Fruit fly (Drosophila melanogaster) whole organism, pupa: Measurements from ENCODE around the gene CG13982.

Experiments
- CG10348 ChIP-seq: fragments of 200-800 bp; sonication (Bioruptor generic); IDR thresholded peaks from 2 replicates; pipeline ENCODE4 v1.3.6; 2022; ENCODE audit warnings: missing biosample characterization, missing genetic modification characterization
- CG12605 ChIP-seq: fragments of 200-800 bp; sonication (Bioruptor generic); IDR thresholded peaks from 2 replicates; pipeline ENCODE4 v1.3.6; 2022; ENCODE audit warnings: missing biosample characterization, missing genetic modification characterization
- CG13204 ChIP-seq: fragments of 200-800 bp; sonication (Bioruptor generic); optimal IDR thresholded peaks from 2 replicates; lab custom pipeline; 2018; ENCODE audit warnings: missing biosample characterization, mild to moderate bottlenecking, missing genetic modification characterization, moderate library complexity
- CG14655 ChIP-seq: fragments of 200-800 bp; sonication (Bioruptor generic); optimal IDR thresholded peaks from 3 replicates; lab custom pipeline; 2017; ENCODE audit warnings: mild to moderate bottlenecking, missing biosample characterization, missing genetic modification reagents, missing genetic modification characterization
- CG15710 ChIP-seq: fragments of 200-800 bp; sonication (Bioruptor generic); optimal IDR thresholded peaks from 2 replicates; lab custom pipeline; 2018; ENCODE audit warnings: missing biosample characterization, mild to moderate bottlenecking, missing genetic modification characterization, moderate library complexity
- CG17806 ChIP-seq: fragments of 200-800 bp; sonication (Bioruptor generic); optimal IDR thresholded peaks from 2 replicates; lab custom pipeline; 2018; ENCODE audit warnings: missing biosample characterization, mild to moderate bottlenecking, missing genetic modification characterization, moderate library complexity
- CG32121 ChIP-seq: fragments of 200-800 bp; sonication (Bioruptor generic); IDR thresholded peaks from 2 replicates; pipeline ENCODE4 v1.3.6; 2022; ENCODE audit warnings: missing biosample characterization, missing genetic modification characterization
- CG34367 ChIP-seq: fragments of 200-800 bp; sonication (Bioruptor generic); optimal IDR thresholded peaks from 2 replicates; lab custom pipeline; 2018; ENCODE audit warnings: missing biosample characterization, mild to moderate bottlenecking, missing genetic modification characterization
- CG4496 ChIP-seq: fragments of 200-800 bp; sonication (Bioruptor generic); IDR thresholded peaks from 3 replicates; pipeline ENCODE4 v1.3.6; 2022; ENCODE audit warnings: missing biosample characterization, missing genetic modification characterization
- CG8159 ChIP-seq: fragments of 200-800 bp; sonication (Bioruptor generic); optimal IDR thresholded peaks from 3 replicates; lab custom pipeline; 2018; ENCODE audit warnings: missing biosample characterization, mild to moderate bottlenecking, missing genetic modification characterization, moderate library complexity
- CG8301 ChIP-seq: fragments of 200-800 bp; sonication (Bioruptor generic); optimal IDR thresholded peaks from 2 replicates; lab custom pipeline; 2018; ENCODE audit warnings: missing biosample characterization, mild to moderate bottlenecking, missing genetic modification characterization
- CG9948 ChIP-seq: fragments of 200-800 bp; sonication (Bioruptor generic); optimal IDR thresholded peaks from 2 replicates; lab custom pipeline; 2018; ENCODE audit warnings: missing biosample characterization, mild to moderate bottlenecking, missing genetic modification characterization, moderate library complexity
- D1 ChIP-seq: fragments of 200-800 bp; sonication (Bioruptor generic); optimal IDR thresholded peaks from 2 replicates; lab custom pipeline; 2018; ENCODE audit warnings: missing biosample characterization, mild to moderate bottlenecking, missing genetic modification characterization, moderate library complexity
- EcR ChIP-seq: fragments of 200-800 bp; sonication (Bioruptor generic); optimal IDR thresholded peaks from 3 replicates; lab custom pipeline; 2019; ENCODE audit warnings: missing biosample characterization, missing genetic modification characterization, mild to moderate bottlenecking, moderate library complexity, missing genetic modification reagents
- Ets98B ChIP-seq: fragments of 200-800 bp; sonication (Bioruptor generic); IDR thresholded peaks from 2 replicates; pipeline ENCODE4 v1.3.6; 2022; ENCODE audit warnings: missing biosample characterization, missing genetic modification characterization
- Pif1A ChIP-seq: fragments of 200-800 bp; sonication (Bioruptor generic); optimal IDR thresholded peaks from 3 replicates; lab custom pipeline; 2016; ENCODE audit warnings: missing biosample characterization, missing genetic modification characterization
- Pif1B ChIP-seq: fragments of 200-800 bp; sonication (Bioruptor generic); optimal IDR thresholded peaks from 3 replicates; lab custom pipeline; 2016; ENCODE audit warnings: missing biosample characterization, missing genetic modification characterization
- Snoo ChIP-seq: fragments of 200-800 bp; sonication (Bioruptor generic); optimal IDR thresholded peaks from 3 replicates; lab custom pipeline; 2017; ENCODE audit warnings: missing biosample characterization, mild to moderate bottlenecking, missing genetic modification characterization, inconsistent platforms
- fd96Ca ChIP-seq: fragments of 200-800 bp; sonication (Bioruptor generic); IDR thresholded peaks from 3 replicates; pipeline ENCODE4 v1.3.6; 2022; ENCODE audit warnings: missing biosample characterization, missing genetic modification characterization
- gl ChIP-seq: fragments of 200-800 bp; sonication (Bioruptor generic); optimal IDR thresholded peaks from 2 replicates; lab custom pipeline; 2018; ENCODE audit warnings: missing biosample characterization, mild to moderate bottlenecking, missing genetic modification characterization
- rn ChIP-seq: fragments of 200-800 bp; sonication (Bioruptor generic); IDR thresholded peaks from 2 replicates; pipeline ENCODE4 v1.3.6; 2022; ENCODE audit warnings: missing biosample characterization, missing genetic modification characterization

Gene CG13982

DNA sequence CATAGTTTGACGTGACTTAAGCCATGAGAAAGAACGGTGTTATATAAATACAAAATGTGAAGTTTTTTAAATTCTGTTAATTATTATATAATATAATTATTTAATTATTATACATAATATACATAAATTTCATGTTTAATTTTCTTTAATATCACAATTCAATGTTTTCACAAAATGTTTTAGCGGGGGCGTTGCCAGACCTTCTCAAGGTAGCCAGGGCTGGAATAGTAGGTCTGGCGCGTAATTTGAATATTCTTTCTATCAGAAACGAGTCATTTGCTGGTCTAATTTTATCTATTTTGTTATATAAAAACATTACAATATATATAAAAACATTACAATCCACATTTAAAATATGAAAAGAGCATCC is 36.2 kb downstream of the CG13982 start, which contains the start of gene Acox3:
TSS of gene Acox3 (minus strand) at position 70 of the 370 bp plus-strand sequence.
- TF ChIP-seq D1 (tag; lab: Kevin White, UChicago), result peak; percentile 38
- TF ChIP-seq CG10348 (GFP tag; lab: Robert Waterston, UW), result no peak

DNA sequence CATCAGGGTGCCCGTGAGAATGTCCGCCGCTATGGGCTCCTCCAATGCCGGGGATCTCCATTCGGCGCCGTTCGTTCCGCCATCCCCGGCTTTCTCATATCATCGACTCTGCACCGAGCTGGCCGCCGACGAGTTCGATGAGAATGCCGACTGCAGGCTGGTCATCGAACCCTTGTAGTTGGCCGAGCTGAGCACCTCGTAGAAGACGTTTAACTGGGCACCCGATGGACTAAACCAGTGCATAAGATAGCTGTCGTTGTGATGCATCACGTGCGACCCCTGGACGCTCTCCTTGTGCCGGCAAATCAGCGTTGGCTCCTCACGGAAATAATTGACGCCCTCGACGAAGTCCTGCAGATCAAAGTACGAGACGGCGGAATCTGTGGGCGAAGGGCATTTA is 37.6 kb downstream of the CG13982 start:
- TF ChIP-seq Snoo, result no peak
- no peak for TF ChIP-seq CG10348 (GFP tag; lab: Robert Waterston, UW)
- TF ChIP-seq EcR (GFP tag; lab: Kevin White, UChicago), result peak; percentile 80

DNA sequence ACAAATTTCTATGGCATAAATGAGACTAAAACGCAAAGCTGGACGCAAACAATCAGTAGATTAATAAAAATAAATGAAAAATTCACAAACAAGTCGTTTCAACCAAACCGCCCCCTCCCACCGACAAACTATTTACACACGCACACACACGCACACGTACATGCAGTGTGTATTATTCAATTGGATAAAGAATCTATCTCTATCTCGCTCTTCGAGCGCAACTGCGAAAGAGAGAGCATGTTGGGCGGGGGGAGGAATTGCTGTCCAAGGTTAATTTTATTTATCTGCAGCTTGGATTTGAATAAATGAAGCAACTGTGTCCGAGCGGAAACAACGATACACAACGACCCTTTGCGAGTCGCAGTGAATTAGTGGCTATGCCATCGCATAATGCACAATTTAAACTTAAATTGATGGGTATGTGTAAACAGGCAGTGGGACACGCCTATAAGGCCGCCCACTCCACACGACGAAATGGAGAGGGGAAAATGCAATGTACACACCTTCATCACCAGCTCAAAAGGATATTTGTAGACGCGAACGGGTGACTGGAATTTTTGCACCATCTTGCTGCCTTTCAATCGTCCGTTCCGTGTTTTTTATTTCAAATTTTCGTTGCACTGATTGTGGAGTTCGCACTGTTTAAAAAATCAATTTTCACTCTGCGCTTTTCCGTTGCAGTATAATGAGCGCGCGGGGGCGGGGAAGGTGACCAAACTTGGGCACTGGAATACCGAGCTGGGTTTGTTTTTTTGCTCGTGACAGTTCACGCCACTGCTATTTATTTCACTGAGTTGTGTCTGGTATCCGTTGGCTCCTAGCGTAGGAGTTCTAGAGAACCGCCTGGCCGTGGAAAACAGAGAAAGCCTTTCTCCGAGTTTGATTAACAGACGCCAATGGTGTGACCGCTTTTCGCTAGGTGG is 43.2 kb downstream of the CG13982 start, which contains the start of gene retm:
TSS of gene retm (minus strand) at position 898 of the 923 bp plus-strand sequence.
- TF ChIP-seq CG8159 (no peak), CG15710 (tag; lab: Kevin White, UChicago) (no peak), Ets98B (GFP tag; lab: Robert Waterston, UW) (peak; percentile 25; the same call in 1 of the 2 replicates), EcR (GFP tag; lab: Kevin White, UChicago) (peak; percentile 48), Pif1A (GFP tag; lab: Kevin White, UChicago) (peak; percentile 20), Pif1B (GFP tag; lab: Kevin White, UChicago) (peak; percentile 6), CG32121 (GFP tag; lab: Robert Waterston, UW) (peak; percentile 16; the same call in 1 of the 2 replicates), CG9948 (tag; lab: Kevin White, UChicago) (no peak), Snoo (no peak), CG13204 (GFP tag; lab: Kevin White, UChicago) (peak; percentile 21)
- TF ChIP-seq, all 21 proteins: peak for 6

DNA sequence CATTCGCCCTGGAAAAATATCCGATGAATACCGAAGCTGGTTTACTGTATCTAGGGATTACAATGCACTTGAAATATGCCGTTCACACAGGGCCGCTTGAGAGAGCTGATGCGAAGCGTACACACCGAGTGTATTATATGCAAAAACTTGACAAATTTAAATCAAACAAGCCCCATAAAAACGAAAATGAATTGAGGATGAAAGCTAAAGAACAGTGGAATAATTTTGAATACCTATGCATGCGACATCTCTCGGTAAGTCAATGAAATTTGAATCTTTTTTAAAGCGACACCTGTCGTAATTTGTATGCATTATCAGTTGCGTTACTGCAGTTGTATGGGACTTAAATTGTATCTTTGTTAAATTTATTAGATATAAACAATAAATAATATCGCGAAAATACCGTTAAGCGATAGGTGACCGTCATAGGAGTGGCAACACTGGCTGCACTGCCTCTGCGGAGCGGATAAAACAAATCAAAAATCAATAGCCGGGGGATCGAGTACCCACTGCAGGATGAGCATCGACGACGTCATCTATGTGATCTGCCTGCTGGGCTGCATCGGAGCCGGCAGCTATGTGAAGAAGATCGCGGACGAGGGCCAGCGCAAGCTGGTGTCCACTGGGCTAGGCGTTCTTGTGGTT is 44.0 kb downstream of the CG13982 start, which contains the start of gene frj:
TSS of gene frj (plus strand) at position 98 of the 645 bp plus-strand sequence.
- TF ChIP-seq CG15710 (tag; lab: Kevin White, UChicago) (peak; percentile 42), rn (GFP tag; lab: Robert Waterston, UW) (no peak), Pif1B (GFP tag; lab: Kevin White, UChicago) (no peak), CG9948 (tag; lab: Kevin White, UChicago) (peak; percentile 17), CG10348 (GFP tag; lab: Robert Waterston, UW) (no peak), CG17806 (tag; lab: Kevin White, UChicago) (peak; percentile 47), EcR (GFP tag; lab: Kevin White, UChicago) (no peak), Ets98B (GFP tag; lab: Robert Waterston, UW) (peak; percentile 53; the same call in 1 of the 2 replicates), CG8301 (tag; lab: Kevin White, UChicago) (peak; percentile 25), CG13204 (GFP tag; lab: Kevin White, UChicago) (no peak), CG12605 (GFP tag; lab: Robert Waterston, UW) (no peak), CG32121 (GFP tag; lab: Robert Waterston, UW) (peak; percentile 56; the same call in 1 of the 2 replicates), fd96Ca (GFP tag; lab: Robert Waterston, UW) (peak; percentile 50; the same call in 1 of the 3 replicates), CG4496 (GFP tag; lab: Robert Waterston, UW) (peak; percentile 78), CG34367 (tag; lab: Kevin White, UChicago) (peak; percentile 32), CG14655 (no peak), Snoo (no peak), gl (tag; lab: Kevin White, UChicago) (no peak), Pif1A (GFP tag; lab: Kevin White, UChicago) (peak; percentile 3), CG8159 (peak; percentile 52), D1 (tag; lab: Kevin White, UChicago) (no peak)
- TF ChIP-seq, all 21 proteins: peak for 11

DNA sequence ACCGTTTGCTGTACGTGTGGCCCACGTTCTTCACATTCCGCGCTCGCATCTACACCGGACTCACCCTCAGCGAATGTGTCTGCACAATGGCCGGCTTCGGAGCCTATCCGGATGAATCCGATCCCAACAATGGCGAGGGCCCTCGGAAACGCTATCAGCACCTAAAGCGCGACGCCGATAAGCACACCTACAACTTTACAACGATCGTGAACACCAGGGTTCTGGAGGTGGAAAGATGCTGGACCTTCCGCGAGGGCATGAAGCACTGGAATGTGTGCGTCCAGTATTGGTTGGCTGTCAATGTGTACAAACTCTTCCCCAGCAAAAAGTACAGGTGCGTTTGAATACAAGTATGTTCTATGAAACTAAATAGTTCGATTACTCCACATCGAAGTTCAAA is 45.5 kb downstream of the CG13982 start:
- TF ChIP-seq CG9948 (tag; lab: Kevin White, UChicago) (no peak), gl (tag; lab: Kevin White, UChicago) (no peak), CG34367 (tag; lab: Kevin White, UChicago) (no peak)

DNA sequence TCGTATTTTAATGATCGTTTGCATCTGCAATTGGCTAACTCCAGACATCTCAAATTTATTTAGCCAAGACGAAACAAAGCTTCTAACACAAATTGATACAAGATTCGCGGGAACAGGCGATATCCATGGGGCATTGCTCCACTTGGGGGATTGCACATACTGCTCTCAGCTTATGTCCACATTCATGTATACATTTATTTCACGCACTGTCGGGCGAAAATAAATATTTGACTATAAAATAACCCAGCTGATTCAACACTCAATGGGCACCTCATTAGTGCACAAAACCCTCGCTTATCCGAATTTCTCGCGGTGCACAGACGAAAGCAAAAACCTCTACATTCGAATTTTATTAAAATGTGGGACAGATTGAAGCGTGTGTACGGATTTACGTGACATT is 49.4 kb downstream of the CG13982 start:
- TF ChIP-seq D1 (tag; lab: Kevin White, UChicago) (no peak), CG10348 (GFP tag; lab: Robert Waterston, UW) (no peak), CG15710 (tag; lab: Kevin White, UChicago) (no peak), Ets98B (GFP tag; lab: Robert Waterston, UW) (no peak)
